Fruit fly (Drosophila melanogaster) whole organism, embryonic: Measurements from ENCODE around the gene Fbp2.

Experiments used
- Adf1 ChIP-seq: fragments of 200-800 bp; sonication (Bioruptor generic); IDR thresholded peaks from 2 replicates; pipeline ENCODE4 v1.3.6; 2022; ENCODE audit warnings: missing biosample characterization, missing genetic modification characterization
- B-H1 ChIP-seq: fragments of 200-800 bp; sonication (Bioruptor generic); IDR thresholded peaks from 3 replicates; pipeline ENCODE4 v1.3.6; 2022; ENCODE audit warnings: missing biosample characterization, missing genetic modification characterization
- Bteb2 ChIP-seq: fragments of 200-800 bp; sonication (Bioruptor generic); optimal IDR thresholded peaks from 2 replicates; lab custom pipeline; 2016; ENCODE audit warnings: missing biosample characterization, missing genetic modification characterization
- CG10321 ChIP-seq: fragments of 200-800 bp; sonication (Bioruptor generic); IDR thresholded peaks from 2 replicates; pipeline ENCODE4 v1.3.6; 2022; ENCODE audit warnings: missing biosample characterization, missing genetic modification characterization
- CG15514 ChIP-seq: fragments of 200-800 bp; sonication (Bioruptor generic); optimal IDR thresholded peaks from 3 replicates; lab custom pipeline; 2017; ENCODE audit warnings: missing biosample characterization, missing genetic modification characterization, mild to moderate bottlenecking, moderate library complexity, missing genetic modification reagents
- CG17328 ChIP-seq: fragments of 200-800 bp; sonication (Bioruptor generic); IDR thresholded peaks from 2 replicates; pipeline ENCODE4 v1.3.6; 2022; ENCODE audit warnings: missing biosample characterization, missing genetic modification characterization
- CG18011 ChIP-seq: fragments of 200-800 bp; sonication (Bioruptor generic); optimal IDR thresholded peaks from 2 replicates; lab custom pipeline; 2017; ENCODE audit warnings: missing biosample characterization, missing genetic modification characterization, mild to moderate bottlenecking, moderate library complexity, missing genotype
- CG2120 ChIP-seq: fragments of 200-800 bp; sonication (Bioruptor generic); optimal IDR thresholded peaks from 3 replicates; lab custom pipeline; 2016; ENCODE audit warnings: missing biosample characterization, missing genetic modification characterization
- CG3065 ChIP-seq: fragments of 200-800 bp; sonication (Bioruptor generic); optimal IDR thresholded peaks from 2 replicates; lab custom pipeline; 2016; ENCODE audit warnings: missing biosample characterization, missing genetic modification characterization
- CG3995 ChIP-seq: fragments of 200-800 bp; sonication (Bioruptor generic); optimal IDR thresholded peaks from 3 replicates; lab custom pipeline; 2016; ENCODE audit warnings: missing biosample characterization, missing genetic modification characterization
- CG4707 ChIP-seq: fragments of 200-800 bp; sonication (Bioruptor generic); optimal IDR thresholded peaks from 2 replicates; lab custom pipeline; 2018; ENCODE audit warnings: missing biosample characterization, mild to moderate bottlenecking, missing genetic modification characterization, moderate library complexity
- CG6791 ChIP-seq: fragments of 200-800 bp; sonication (Bioruptor generic); IDR thresholded peaks from 3 replicates; pipeline ENCODE4 v1.3.6; 2022; ENCODE audit warnings: missing biosample characterization, missing genetic modification characterization; ENCODE audit not compliant: partially characterized antibody
- CG7745 ChIP-seq: fragments of 200-800 bp; sonication (Bioruptor generic); optimal IDR thresholded peaks from 2 replicates; lab custom pipeline; 2018; ENCODE audit warnings: missing biosample characterization, mild to moderate bottlenecking, missing genetic modification characterization, moderate library complexity
- CG8281 ChIP-seq: fragments of 200-800 bp; sonication (Bioruptor generic); optimal IDR thresholded peaks from 2 replicates; lab custom pipeline; 2018; ENCODE audit warnings: missing biosample characterization, mild to moderate bottlenecking, missing genetic modification characterization, moderate library complexity
- CG9215 ChIP-seq: fragments of 200-800 bp; sonication (Bioruptor generic); IDR thresholded peaks from 2 replicates; pipeline ENCODE4 v1.3.6; 2022; ENCODE audit warnings: missing biosample characterization, missing genetic modification characterization
- CG9609 ChIP-seq: fragments of 200-800 bp; sonication (Bioruptor generic); optimal IDR thresholded peaks from 3 replicates; lab custom pipeline; 2016; ENCODE audit warnings: missing biosample characterization, missing genetic modification characterization
- ERR ChIP-seq: fragments of 200-800 bp; sonication (Bioruptor generic); optimal IDR thresholded peaks from 2 replicates; lab custom pipeline; 2016; ENCODE audit warnings: missing biosample characterization, missing genetic modification characterization
- Eip74EF ChIP-seq, 2 experiments: fragments of 200-800 bp in 1 of 2; fragments of >200 bp in 1 of 2; sonication (Bioruptor generic) in 1 of 2; optimal IDR thresholded peaks; 2 replicates each; lab custom pipeline; 2017 to 2019; ENCODE audit warnings: missing biosample characterization in 2 of 2, missing genetic modification characterization in 2 of 2, mild to moderate bottlenecking in 1 of 2, moderate library complexity in 1 of 2
- Fer3 ChIP-seq: fragments of 200-800 bp; sonication (Bioruptor generic); optimal IDR thresholded peaks from 2 replicates; lab custom pipeline; 2018; ENCODE audit warnings: missing biosample characterization, mild to moderate bottlenecking, missing genetic modification characterization, moderate library complexity
- Hmr ChIP-seq: fragments of 200-800 bp; sonication (Bioruptor generic); optimal IDR thresholded peaks from 3 replicates; lab custom pipeline; 2017; ENCODE audit warnings: mild to moderate bottlenecking, missing biosample characterization, missing genetic modification reagents, missing genetic modification characterization
- MBD-R2 ChIP-seq: fragments of 200-800 bp; sonication (Bioruptor generic); IDR thresholded peaks from 2 replicates; pipeline ENCODE4 v1.3.6; 2022; ENCODE audit warnings: missing biosample characterization, missing genetic modification characterization
- Myb ChIP-seq: fragments of 200-800 bp; sonication (Bioruptor generic); optimal IDR thresholded peaks from 2 replicates; lab custom pipeline; 2016; ENCODE audit warnings: missing biosample characterization, missing genetic modification characterization
- NFAT ChIP-seq: fragments of 200-800 bp; sonication (Bioruptor generic); IDR thresholded peaks from 2 replicates; pipeline ENCODE4 v1.3.6; 2022; ENCODE audit warnings: missing biosample characterization, missing genetic modification characterization
- Nf-YA ChIP-seq: fragments of 200-800 bp; sonication (Bioruptor generic); IDR thresholded peaks from 2 replicates; pipeline ENCODE4 v1.3.6; 2022; ENCODE audit warnings: missing biosample characterization, missing genetic modification characterization
- NfI ChIP-seq: fragments of 200-800 bp; sonication (Bioruptor generic); optimal IDR thresholded peaks from 3 replicates; lab custom pipeline; 2018; ENCODE audit warnings: missing biosample characterization, mild to moderate bottlenecking, missing genetic modification characterization, moderate library complexity
- Oli ChIP-seq: fragments of 200-800 bp; sonication (Bioruptor generic); optimal IDR thresholded peaks from 2 replicates; lab custom pipeline; 2018; ENCODE audit warnings: missing biosample characterization, mild to moderate bottlenecking, missing genetic modification characterization, moderate library complexity
- Pdp1 ChIP-seq, 2 experiments: fragments of 200-800 bp; sonication (Bioruptor generic); optimal IDR thresholded peaks; 3 replicates each; lab custom pipeline; 2016; ENCODE audit warnings: missing biosample characterization in 2 of 2, missing genetic modification characterization in 2 of 2, mild to moderate bottlenecking in 1 of 2, moderate library complexity in 1 of 2
- bowl ChIP-seq: fragments of 200-800 bp; sonication (Bioruptor generic); IDR thresholded peaks from 2 replicates; pipeline ENCODE4 v1.3.6; 2022; ENCODE audit warnings: missing biosample characterization, missing genetic modification characterization
- cwo ChIP-seq: fragments of 200-800 bp; sonication (Bioruptor generic); optimal IDR thresholded peaks from 3 replicates; lab custom pipeline; 2017; ENCODE audit warnings: missing biosample characterization, missing genetic modification characterization, mild to moderate bottlenecking, moderate library complexity, missing genetic modification reagents
- dimm ChIP-seq: fragments of 200-800 bp; sonication (Bioruptor generic); IDR thresholded peaks from 2 replicates; pipeline ENCODE4 v1.3.6; 2022; ENCODE audit warnings: missing biosample characterization, missing genetic modification characterization
- ewg ChIP-seq: fragments of 200-800 bp; sonication (Bioruptor generic); optimal IDR thresholded peaks from 3 replicates; lab custom pipeline; 2017; ENCODE audit warnings: mild to moderate bottlenecking, missing biosample characterization, missing genetic modification reagents, missing genetic modification characterization
- fu2 ChIP-seq: fragments of 200-800 bp; sonication (Bioruptor generic); optimal IDR thresholded peaks from 2 replicates; lab custom pipeline; 2016; ENCODE audit warnings: missing biosample characterization, missing genetic modification characterization
- hb ChIP-seq: fragments of 200-800 bp; sonication (Bioruptor generic); IDR thresholded peaks from 3 replicates; pipeline ENCODE4 v1.3.6; 2022; ENCODE audit warnings: missing biosample characterization, missing genetic modification characterization; ENCODE audit not compliant: partially characterized antibody
- kni ChIP-seq: fragments of 200-800 bp; sonication (Bioruptor generic); optimal IDR thresholded peaks from 3 replicates; lab custom pipeline; 2017; ENCODE audit warnings: mild to moderate bottlenecking, missing biosample characterization, missing genetic modification reagents, missing genetic modification characterization
- lilli ChIP-seq: fragments of 200-800 bp; sonication (Bioruptor generic); optimal IDR thresholded peaks from 3 replicates; lab custom pipeline; 2016; ENCODE audit warnings: missing biosample characterization, missing genetic modification characterization
- nmo ChIP-seq: fragments of 200-800 bp; sonication (Bioruptor generic); optimal IDR thresholded peaks from 2 replicates; lab custom pipeline; 2018; ENCODE audit warnings: missing biosample characterization, mild to moderate bottlenecking, missing genetic modification characterization, moderate library complexity
- p53 ChIP-seq: fragments of 200-800 bp; sonication (Bioruptor generic); optimal IDR thresholded peaks from 2 replicates; lab custom pipeline; 2016; ENCODE audit warnings: missing biosample characterization, missing genetic modification characterization
- peb ChIP-seq: fragments of 200-800 bp; sonication (Bioruptor generic); IDR thresholded peaks from 2 replicates; pipeline ENCODE4 v1.3.6; 2022; ENCODE audit warnings: missing biosample characterization, missing genetic modification characterization
- pfk ChIP-seq: fragments of 200-800 bp; sonication (Bioruptor generic); optimal IDR thresholded peaks from 2 replicates; lab custom pipeline; 2018; ENCODE audit warnings: missing biosample characterization, mild to moderate bottlenecking, missing genetic modification characterization, moderate library complexity
- pzg ChIP-seq: fragments of 200-800 bp; sonication (Bioruptor generic); optimal IDR thresholded peaks from 3 replicates; lab custom pipeline; 2018; ENCODE audit warnings: missing biosample characterization, mild to moderate bottlenecking, missing genetic modification characterization, moderate library complexity
- repo ChIP-seq: fragments of 200-800 bp; sonication (Bioruptor generic); optimal IDR thresholded peaks from 2 replicates; lab custom pipeline; 2016; ENCODE audit warnings: missing biosample characterization, missing genetic modification characterization
- row ChIP-seq: fragments of 200-800 bp; sonication (Bioruptor generic); IDR thresholded peaks from 3 replicates; pipeline ENCODE4 v1.3.6; 2022; ENCODE audit warnings: missing biosample characterization, missing genetic modification characterization
- run ChIP-seq: fragments of 200-800 bp; sonication (Bioruptor generic); optimal IDR thresholded peaks from 3 replicates; lab custom pipeline; 2018; ENCODE audit warnings: missing biosample characterization, mild to moderate bottlenecking, missing genetic modification characterization
- sna ChIP-seq: fragments of 200-800 bp; sonication (Bioruptor generic); IDR thresholded peaks from 2 replicates; pipeline ENCODE4 v1.3.6; 2022; ENCODE audit warnings: missing biosample characterization, missing genetic modification characterization; ENCODE audit not compliant: partially characterized antibody
- sqz ChIP-seq: fragments of 200-800 bp; sonication (Bioruptor generic); optimal IDR thresholded peaks from 3 replicates; lab custom pipeline; 2018; ENCODE audit warnings: missing biosample characterization, mild to moderate bottlenecking, missing genetic modification characterization
- sug ChIP-seq: fragments of 200-800 bp; optimal IDR thresholded peaks from 2 replicates; lab custom pipeline; 2019; ENCODE audit warnings: missing biosample characterization, mild to moderate bottlenecking, missing genetic modification characterization, moderate library complexity
- tna ChIP-seq: fragments of 200-800 bp; sonication (Bioruptor generic); IDR thresholded peaks from 2 replicates; pipeline ENCODE4 v1.3.6; 2022; ENCODE audit warnings: missing biosample characterization, missing genetic modification characterization; ENCODE audit not compliant: partially characterized antibody
- z ChIP-seq: fragments of 200-800 bp; sonication (Bioruptor generic); IDR thresholded peaks from 3 replicates; pipeline ENCODE4 v1.3.6; 2022; ENCODE audit warnings: missing biosample characterization, missing genetic modification characterization
- zfh1 ChIP-seq: fragments of 200-800 bp; sonication (Bioruptor generic); IDR thresholded peaks from 3 replicates; pipeline ENCODE4 v1.3.6; 2022; ENCODE audit warnings: missing biosample characterization, missing genetic modification characterization

Gene Fbp2

dm6 chr2L:9388013-9388605 is 38.5 kb upstream of the Fbp2 start (continued):
- peak; percentile 94 for TF ChIP-seq CG2120 (GFP tag; lab: Kevin White, UChicago)
- TF ChIP-seq sna (GFP tag; lab: Robert Waterston, UW) = no peak
- peak; percentile 6 for TF ChIP-seq pzg (GFP tag; lab: Kevin White, UChicago)
- peak; percentile 66 for TF ChIP-seq p53 (GFP tag; lab: Kevin White, UChicago)
- no peak for TF ChIP-seq kni (GFP tag; lab: Kevin White, UChicago)
- TF ChIP-seq B-H1 = peak; percentile 45; the same call in 1 of the 3 replicates
- TF ChIP-seq CG17328 (GFP tag; lab: Robert Waterston, UW) = 0 out of 2 replicates have a peak, but pooled peaks have one; percentile 13
- peak; percentile 49 for TF ChIP-seq nmo (GFP tag; lab: Kevin White, UChicago)
- TF ChIP-seq row = peak; percentile 76
- TF ChIP-seq Eip74EF (GFP tag; optimal IDR thresholded peaks at IDR 0.05; lab: Kevin White, UChicago) = no peak
- TF ChIP-seq CG3065 = no peak
- TF ChIP-seq CG15514 (GFP tag; lab: Kevin White, UChicago) = peak; percentile 66
- peak; percentile 78 for TF ChIP-seq Fer3 (tag; lab: Kevin White, UChicago)
- TF ChIP-seq pfk (GFP tag; lab: Kevin White, UChicago) = no peak
- no peak for TF ChIP-seq tna
- TF ChIP-seq bowl (GFP tag; lab: Robert Waterston, UW) = no peak
- peak; percentile 37; the same call in 1 of the 2 replicates for TF ChIP-seq MBD-R2 (GFP tag; lab: Robert Waterston, UW)
- TF ChIP-seq CG18011 (GFP tag; lab: Kevin White, UChicago) = peak; percentile 52
- no peak for TF ChIP-seq sqz (GFP tag; lab: Kevin White, UChicago)
- peak; percentile 56 for TF ChIP-seq repo (GFP tag; lab: Kevin White, UChicago)
- TF ChIP-seq CG9609 (GFP tag; lab: Kevin White, UChicago) = peak; percentile 65
- no peak for TF ChIP-seq CG10321 (GFP tag; lab: Robert Waterston, UW)
- peak; percentile 84 for TF ChIP-seq fu2
- no peak for TF ChIP-seq ewg (GFP tag; lab: Kevin White, UChicago)
- TF ChIP-seq sug (tag; lab: Kevin White, UChicago) = peak; percentile 39
- TF ChIP-seq Nf-YA = no peak
- TF ChIP-seq CG7745 = no peak
- no peak for TF ChIP-seq run (tag; lab: Kevin White, UChicago)
- TF ChIP-seq ERR (GFP tag; lab: Kevin White, UChicago) = peak; percentile 78
- peak; percentile 66 for TF ChIP-seq NfI
- no peak for TF ChIP-seq CG4707
- TF ChIP-seq hb = no peak
- TF ChIP-seq Oli (tag; lab: Kevin White, UChicago) = peak; percentile 68
- TF ChIP-seq lilli = peak; percentile 88
- peak; percentile 58; the same call in 2 of the 3 replicates for TF ChIP-seq zfh1 (GFP tag; lab: Robert Waterston, UW)
- TF ChIP-seq CG8281 (tag; lab: Kevin White, UChicago) = peak; percentile 21
- TF ChIP-seq z (GFP tag; lab: Robert Waterston, UW) = no peak
- peak; percentile 86 for TF ChIP-seq NFAT (GFP tag; lab: Robert Waterston, UW)
- TF ChIP-seq Hmr (GFP tag; lab: Kevin White, UChicago) = peak; percentile 81
- TF ChIP-seq Bteb2 (GFP tag; lab: Kevin White, UChicago) = peak; percentile 65
- TF ChIP-seq Myb = peak; percentile 71
- peak; percentile 19 for TF ChIP-seq Adf1
- TF ChIP-seq CG9215 (GFP tag; lab: Robert Waterston, UW) = peak; percentile 58
- TF ChIP-seq peb (GFP tag; lab: Robert Waterston, UW) = 0 out of 2 replicates have a peak, but pooled peaks have one; percentile 7
- TF ChIP-seq CG3995 = peak; percentile 56
- TF ChIP-seq dimm (GFP tag; lab: Robert Waterston, UW) = no peak
- TF ChIP-seq cwo = peak; percentile 69
- TF ChIP-seq CG6791 (GFP tag; lab: Robert Waterston, UW) = no peak
- TF ChIP-seq Pdp1 (GFP tag; optimal IDR thresholded peaks at IDR 0.05; lab: Kevin White, UChicago) = peak; percentile 63 to 91
